Worm (Caenorhabditis elegans) whole organism, L4/young adult: Measurements from ENCODE around the gene mps-2.
"Not testable (repeated sequence)": the region's sequence is repeated elsewhere in the genome, so short reads cannot be mapped to it uniquely, and the experiment has no call there.

ENCODE experiments used
- W03F9.2 ChIP-seq: fragments of 150-350 bp; optimal IDR thresholded peaks from 2 replicates; lab custom pipeline; 2014; ENCODE audit warnings: missing biosample characterization, missing genetic modification characterization
- dao-5 ChIP-seq: sonication (generic microtip); optimal IDR thresholded peaks from 2 replicates; lab custom pipeline; 2016; ENCODE audit warnings: missing genotype, missing genetic modification characterization, moderate library complexity, missing compliant biosample characterization
- him-1 ChIP-seq: sonication (generic microtip); optimal IDR thresholded peaks from 2 replicates; lab custom pipeline; 2016; ENCODE audit warnings: missing genotype, missing genetic modification reagents, missing genetic modification characterization, missing compliant biosample characterization

Gene mps-2

DNA sequence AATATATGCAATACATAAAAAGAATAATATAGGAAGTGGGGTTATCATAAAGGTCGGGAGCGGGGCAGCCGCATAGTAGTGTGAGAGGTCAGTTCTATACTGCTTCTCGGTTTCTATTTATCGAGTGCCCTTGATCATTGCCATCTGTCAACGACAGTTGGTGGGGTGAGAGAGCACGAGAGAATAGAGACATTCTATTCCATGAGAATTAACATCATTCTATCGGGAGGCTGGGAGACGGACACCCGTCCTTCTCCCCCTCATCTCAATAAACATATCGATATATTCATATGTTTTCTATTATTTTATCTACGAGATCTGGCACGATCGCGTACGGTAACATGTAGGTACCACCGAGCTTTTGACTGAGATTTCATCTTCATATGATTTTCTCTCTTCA, at the start of gene mps-2:
Gene mps-2, minus strand, starts transcription at position 101 of the 400 bp plus-strand sequence.
- TF ChIP-seq W03F9.2 (tag; lab: Kevin White, UChicago); him-1; dao-5 (tag; lab: Kevin White, UChicago): not testable (repeated sequence)

DNA sequence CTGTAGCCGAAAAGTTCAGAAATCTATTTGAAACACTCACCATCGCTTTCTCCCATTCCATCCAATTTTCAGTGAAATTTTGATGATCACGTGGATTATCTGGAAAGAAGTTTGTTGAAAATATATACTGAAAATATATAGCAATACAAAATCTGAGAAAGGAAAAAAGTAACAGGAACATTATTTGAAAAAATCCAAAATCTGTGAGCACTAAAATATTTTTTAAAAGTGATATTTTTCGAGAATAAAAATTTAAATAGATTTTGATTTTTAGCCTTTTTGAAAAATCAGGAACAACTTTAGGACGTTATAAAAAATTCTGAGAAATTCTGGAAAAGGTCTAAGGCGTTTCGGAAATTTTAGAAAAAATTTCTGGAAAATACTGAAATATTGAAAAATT, 45.0 kb upstream of the mps-2 start, which contains the start of gene dmsr-4:
Gene dmsr-4, minus strand, starts transcription at position 101 of the 400 bp plus-strand sequence.
- TF ChIP-seq dao-5 (tag; lab: Kevin White, UChicago) (no peak), him-1 (no peak), W03F9.2 (tag; lab: Kevin White, UChicago) (no peak)

DNA sequence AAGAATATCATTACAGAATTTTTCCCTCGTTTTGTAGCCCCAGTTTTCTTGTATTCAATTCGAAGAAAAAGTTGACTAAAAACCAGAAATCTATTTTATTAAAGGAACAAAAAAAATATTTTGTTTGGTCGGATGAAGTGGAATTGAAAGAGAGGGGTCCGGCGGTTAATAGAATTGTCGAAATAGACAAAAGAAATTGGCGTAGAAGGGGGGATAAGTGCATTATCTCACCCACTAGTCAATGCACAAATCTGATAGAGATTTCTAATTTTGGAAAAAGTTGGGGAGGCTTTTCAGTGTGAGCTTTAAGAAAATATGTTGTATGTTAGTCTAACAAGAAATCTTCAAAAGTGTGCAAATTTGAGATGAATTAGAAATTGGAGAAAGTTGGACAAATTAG, 42.5 kb upstream of the mps-2 start:
- TF ChIP-seq dao-5 (tag; lab: Kevin White, UChicago) (no peak), him-1 (no peak), W03F9.2 (tag; lab: Kevin White, UChicago) (no peak)

DNA sequence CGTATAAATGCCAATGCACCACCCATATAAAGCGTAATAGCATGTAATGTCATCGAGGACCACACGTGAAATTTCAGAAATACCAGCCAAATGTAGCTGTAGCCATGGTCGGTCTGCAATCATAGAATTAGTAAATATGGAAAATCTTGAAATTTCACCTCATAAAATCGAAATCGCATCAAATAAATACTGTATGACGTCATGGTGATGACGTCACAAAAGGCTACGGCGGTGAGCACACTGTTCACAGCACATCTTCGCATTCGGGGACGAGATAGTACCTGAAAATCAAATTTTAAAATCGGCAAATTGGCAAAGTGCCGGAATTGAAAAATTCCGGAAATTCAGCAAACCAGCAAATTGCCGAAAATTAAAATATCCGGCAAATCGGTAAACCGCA, 37.7 kb upstream of the mps-2 start:
- TF ChIP-seq W03F9.2 (tag; lab: Kevin White, UChicago) (no peak), him-1 (no peak), dao-5 (tag; lab: Kevin White, UChicago) (no peak)

DNA sequence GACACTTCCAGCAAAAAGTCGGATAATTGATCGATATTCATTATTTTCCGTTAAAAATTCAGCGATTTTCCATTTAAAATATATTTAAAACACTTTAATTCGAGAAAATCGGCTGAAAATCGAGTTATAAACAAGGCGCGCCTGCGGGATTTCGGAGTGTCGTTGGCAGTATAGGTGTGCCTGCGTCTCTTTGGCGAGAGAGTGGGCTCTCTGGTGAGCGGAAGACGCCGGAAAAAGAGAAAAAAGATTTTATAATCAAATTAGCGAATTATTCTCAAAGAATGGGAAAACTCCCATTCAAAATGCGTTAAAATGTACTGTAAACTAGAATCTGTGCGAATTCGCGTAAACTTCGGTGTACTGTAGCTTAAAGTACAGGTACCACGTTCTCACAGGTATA, 35.7 kb upstream of the mps-2 start, which contains the start of gene D1069.3:
Gene D1069.3, minus strand, starts transcription at position 158 of the 400 bp plus-strand sequence.
- no peak for TF ChIP-seq dao-5 (tag; lab: Kevin White, UChicago)
- no peak for TF ChIP-seq W03F9.2 (tag; lab: Kevin White, UChicago)
- TF ChIP-seq him-1 = no peak

DNA sequence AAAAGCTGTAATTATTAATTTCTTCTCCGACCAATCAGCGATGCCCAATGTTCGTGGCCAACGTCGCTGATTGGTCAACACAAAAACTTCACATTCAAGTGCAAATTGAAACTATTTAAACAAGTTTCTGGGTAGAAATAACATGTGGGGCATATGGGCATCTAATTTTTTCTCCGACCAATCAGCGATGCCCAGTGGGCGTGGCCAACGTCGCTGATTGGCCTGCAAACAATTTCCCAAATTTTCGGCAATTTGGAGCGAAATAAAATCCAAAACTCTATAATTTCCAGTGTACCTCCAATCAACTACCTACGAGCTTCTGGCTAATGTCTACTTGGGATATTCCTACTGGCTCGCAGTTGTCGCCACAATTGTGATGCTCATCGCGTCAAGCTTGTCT, 29.3 kb upstream of the mps-2 start:
- TF ChIP-seq dao-5 (tag; lab: Kevin White, UChicago) = no peak
- no peak for TF ChIP-seq W03F9.2 (tag; lab: Kevin White, UChicago)
- no peak for TF ChIP-seq him-1

DNA sequence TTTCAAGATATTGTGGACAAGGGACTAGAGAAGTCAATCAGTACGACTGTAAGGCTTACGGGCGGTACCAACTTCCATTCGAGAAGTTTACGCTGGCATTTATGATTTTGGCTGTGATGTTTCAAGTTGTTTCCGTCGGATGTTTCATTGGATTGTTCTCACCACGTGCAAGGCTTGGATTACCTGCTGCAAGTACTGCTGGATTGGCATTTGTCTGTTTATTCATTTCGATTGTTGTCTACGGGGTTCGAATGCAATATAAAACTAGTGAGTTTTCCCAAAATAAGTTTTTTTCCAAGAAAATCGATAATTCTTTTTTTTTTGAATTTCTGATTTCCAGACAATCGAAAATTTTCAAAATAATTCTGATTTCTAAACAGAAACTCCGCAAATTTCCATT, 28.7 kb upstream of the mps-2 start:
- TF ChIP-seq dao-5 (tag; lab: Kevin White, UChicago) (no peak), him-1 (no peak), W03F9.2 (tag; lab: Kevin White, UChicago) (no peak)

DNA sequence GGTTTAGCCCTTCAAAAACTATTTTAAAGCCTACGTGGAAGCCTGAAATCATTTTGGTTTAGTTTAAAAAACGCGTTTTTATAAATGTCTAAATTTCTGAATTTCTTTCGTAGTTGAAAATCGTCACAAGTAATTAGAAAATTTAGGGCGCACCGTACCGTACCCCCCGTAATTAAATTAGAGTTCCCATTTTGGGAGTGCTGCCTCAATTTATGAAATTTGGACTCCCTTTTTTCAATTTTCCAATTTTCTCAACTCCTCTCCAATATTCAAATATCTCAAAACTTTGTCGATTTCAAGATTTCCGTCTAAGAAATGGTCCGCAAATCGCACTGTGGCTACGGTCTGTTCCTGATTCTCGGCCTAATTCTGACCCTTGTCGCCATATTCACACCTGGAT, 28.2 kb upstream of the mps-2 start, which contains the start of gene clc-31:
Gene clc-31, plus strand, starts transcription at position 301 of the 400 bp plus-strand sequence.
- TF ChIP-seq dao-5 (tag; lab: Kevin White, UChicago) (no peak), W03F9.2 (tag; lab: Kevin White, UChicago) (no peak), him-1 (no peak)

DNA sequence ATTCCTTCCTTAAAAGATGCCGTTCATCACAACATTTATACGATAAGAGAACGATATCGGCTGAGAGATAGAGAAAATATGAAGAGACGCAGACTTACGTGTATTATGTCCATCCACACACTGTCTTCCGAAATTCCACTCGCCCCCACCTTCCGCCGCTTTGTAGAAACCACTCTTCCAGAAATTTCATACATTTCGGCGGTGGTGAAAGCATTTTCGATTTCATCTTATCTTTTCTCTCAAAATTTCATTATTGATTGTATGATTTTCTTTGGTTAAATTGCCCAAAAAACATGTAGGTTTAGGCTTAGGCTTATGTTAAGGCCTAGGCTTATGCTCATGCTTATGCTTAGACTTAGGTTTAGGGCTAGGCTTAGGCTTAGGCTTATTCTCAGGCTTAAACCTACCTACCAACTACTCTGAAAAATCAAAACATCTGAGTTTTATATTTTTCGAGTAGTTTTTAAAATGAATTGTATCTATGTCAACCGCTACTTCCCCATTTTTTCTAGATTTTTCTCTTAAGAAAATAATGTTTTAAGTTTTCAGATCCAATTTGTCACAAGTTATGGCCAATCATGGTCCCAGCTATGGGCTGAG, 25.3 kb upstream of the mps-2 start, which contains the start of gene cpn-2:
Gene cpn-2, plus strand, starts transcription at position 550 of the 600 bp plus-strand sequence.
- TF ChIP-seq him-1 (no peak), dao-5 (tag; lab: Kevin White, UChicago) (no peak), W03F9.2 (tag; lab: Kevin White, UChicago) (no peak)

DNA sequence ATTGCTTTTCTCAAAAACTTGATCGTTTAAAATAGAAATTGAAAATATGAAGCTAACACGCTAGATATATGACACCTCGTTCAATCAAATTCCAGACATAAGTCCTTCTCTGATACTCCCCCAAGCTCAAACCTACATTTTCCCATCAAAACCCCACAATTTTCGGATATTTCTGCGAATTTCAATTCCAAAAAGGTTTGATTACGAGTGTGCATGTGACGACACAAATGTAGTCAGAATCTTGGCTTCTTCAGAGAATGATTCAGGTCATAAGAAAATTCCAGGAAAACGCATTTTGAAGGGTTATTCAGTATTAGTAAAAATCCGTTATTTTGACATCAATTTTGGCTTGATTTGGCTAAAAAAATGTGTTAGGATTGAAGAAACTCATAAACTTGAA, 22.8 kb upstream of the mps-2 start:
- TF ChIP-seq W03F9.2 (tag; lab: Kevin White, UChicago) (no peak), dao-5 (tag; lab: Kevin White, UChicago) (no peak), him-1 (no peak)

DNA sequence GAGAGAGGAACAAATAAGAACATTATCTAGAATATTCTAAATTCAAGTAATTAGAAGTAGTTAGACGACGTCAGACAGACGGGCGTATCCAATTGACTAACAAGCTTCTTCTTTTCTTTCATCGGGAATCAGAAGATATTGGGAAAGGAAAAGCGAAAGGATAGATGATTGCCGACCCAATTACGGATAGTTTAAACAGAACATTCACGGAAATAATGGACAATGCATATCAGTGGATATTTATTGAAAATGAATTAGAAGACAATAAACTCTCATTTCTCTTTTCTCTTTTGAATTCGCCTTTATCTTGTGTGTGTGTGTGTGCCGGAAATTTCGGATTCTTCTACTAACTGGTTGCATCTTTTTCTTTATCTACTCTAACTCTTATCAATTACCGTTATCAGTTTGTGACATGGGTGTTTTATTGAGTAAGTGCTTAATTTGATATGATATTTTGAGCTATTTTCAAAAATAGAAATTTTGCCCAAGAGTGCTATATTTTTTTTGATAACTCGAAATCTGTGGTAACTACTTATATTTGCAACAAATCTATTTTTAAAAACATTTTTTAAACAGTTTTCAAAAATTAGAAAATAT, 21.9 kb upstream of the mps-2 start:
- TF ChIP-seq him-1 (no peak), dao-5 (tag; lab: Kevin White, UChicago) (no peak), W03F9.2 (tag; lab: Kevin White, UChicago) (no peak)

DNA sequence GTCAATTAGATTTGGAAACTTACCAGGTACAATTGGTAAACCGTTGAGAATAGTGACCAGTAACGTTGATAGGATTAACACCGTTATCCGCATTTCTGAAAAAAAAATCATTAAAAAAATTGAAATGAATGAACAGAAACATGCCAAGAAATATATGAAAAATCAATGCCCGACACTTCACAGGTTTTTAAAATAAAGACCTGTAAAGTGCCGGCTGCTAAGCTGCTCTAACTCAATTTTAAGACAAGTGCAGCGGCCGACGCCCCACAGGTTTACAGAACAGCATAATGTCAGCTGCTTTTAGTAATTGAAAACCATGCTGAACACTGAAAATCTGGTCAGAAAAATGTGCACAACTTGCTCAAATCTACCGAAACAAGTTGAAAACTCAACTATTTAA, 20.4 kb upstream of the mps-2 start, which contains the start of gene cbn-1:
Gene cbn-1, minus strand, starts transcription at position 101 of the 400 bp plus-strand sequence.
- TF ChIP-seq him-1 = no peak
- no peak for TF ChIP-seq dao-5 (tag; lab: Kevin White, UChicago)
- TF ChIP-seq W03F9.2 (tag; lab: Kevin White, UChicago) = no peak

DNA sequence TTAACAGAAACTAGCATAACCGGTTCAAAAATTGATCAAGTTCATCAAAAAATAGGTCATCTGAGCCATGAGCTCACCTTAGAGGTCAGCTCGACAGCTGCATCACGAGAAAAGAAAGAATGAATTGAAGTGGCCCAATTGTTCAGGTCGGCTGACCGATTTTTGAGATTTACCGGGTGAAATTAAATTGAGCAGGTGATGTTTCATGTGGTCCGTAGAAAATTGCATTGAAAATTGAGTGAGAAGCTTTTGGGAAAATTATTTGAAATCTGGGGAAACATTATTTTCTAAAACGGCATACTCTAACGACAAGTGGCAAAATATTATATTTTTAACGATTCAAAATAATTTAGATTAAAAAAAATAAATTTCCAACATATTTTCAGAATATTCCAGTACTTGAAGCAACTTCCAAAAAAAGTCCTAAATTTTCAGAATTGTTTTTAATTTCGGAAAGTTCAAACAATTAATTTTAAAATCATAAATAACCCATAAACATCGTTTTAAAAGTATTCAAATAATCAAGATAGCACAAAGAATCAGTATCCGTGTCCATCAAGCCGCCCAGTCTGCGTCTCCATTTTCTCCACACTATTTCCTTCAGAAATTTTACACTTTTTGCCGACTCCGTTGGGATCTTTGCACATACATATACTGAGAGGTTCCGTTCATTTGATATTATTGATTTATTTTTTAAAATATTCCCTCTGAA, 13.8 kb upstream of the mps-2 start, which contains the start of gene sgcb-1:
Gene sgcb-1, plus strand, starts transcription at position 662 of the 712 bp plus-strand sequence.
- no peak for TF ChIP-seq dao-5 (tag; lab: Kevin White, UChicago)
- no peak for TF ChIP-seq W03F9.2 (tag; lab: Kevin White, UChicago)
- TF ChIP-seq him-1 = no peak
